Worm (Caenorhabditis elegans): ENCODE data around the gene fdgt-1.
"Not testable (repeated sequence)": the region's sequence is repeated elsewhere in the genome, so short reads cannot be mapped to it uniquely, and the experiment has no call there.

The fdgt-1 gene

ce11 chrII:1545625-1546024 lies 41.3 kb downstream of the fdgt-1 start, which contains the start of gene K05F6.12:
K05F6.12 (plus strand) TSS chrII:1545925.
- TF ChIP-seq dao-5 (tag; optimal IDR thresholded peaks at IDR 0.05) (no peak), W03F9.2 (tag; optimal IDR thresholded peaks at IDR 0.05) (no peak), him-1 (tag; optimal IDR thresholded peaks at IDR 0.05) (no peak)

DNA sequence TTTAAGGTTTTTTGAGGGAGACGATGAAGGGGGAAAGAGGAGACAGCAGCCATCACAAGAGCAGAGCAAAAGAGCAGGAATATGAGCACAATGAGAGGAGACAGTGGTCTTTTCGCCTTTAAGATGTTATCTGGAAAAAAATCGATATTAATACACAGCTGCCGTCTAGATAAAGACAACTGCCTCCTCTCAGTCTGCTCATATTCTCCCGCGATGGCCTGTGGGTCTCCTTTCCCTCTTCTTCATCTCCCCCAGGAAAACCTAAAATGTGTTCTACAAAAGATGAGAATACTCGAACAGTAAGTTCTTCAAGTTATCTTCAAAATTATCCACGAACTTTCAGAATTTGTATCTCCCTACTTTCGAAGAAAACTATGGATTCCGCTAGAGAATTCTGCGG lies 46.1 kb downstream of the fdgt-1 start, which contains the start of the genes fbxb-52 and fbxb-51:
fbxb-52 (minus strand) TSS at position 101 of the 400 bp plus-strand sequence.
fbxb-51 (plus strand) TSS at position 212 of the 400 bp plus-strand sequence.
- TF ChIP-seq W03F9.2 (tag; optimal IDR thresholded peaks at IDR 0.05) (no peak), him-1 (tag; optimal IDR thresholded peaks at IDR 0.05) (no peak), dao-5 (tag; optimal IDR thresholded peaks at IDR 0.05) (no peak)

ce11 chrII:1556217-1556616 lies 51.9 kb downstream of the fdgt-1 start, which contains the start of the genes fbxb-54 and fbxb-50:
fbxb-54 (minus strand) TSS chrII:1556317.
fbxb-50 (plus strand) TSS chrII:1556443.
- not testable (repeated sequence) for TF ChIP-seq W03F9.2, him-1, dao-5 (tag; optimal IDR thresholded peaks at IDR 0.05)

All from whole organism, L4/young adult.